Fruit fly (Drosophila melanogaster): Measurements from ENCODE around the gene CG9150.

DNA sequence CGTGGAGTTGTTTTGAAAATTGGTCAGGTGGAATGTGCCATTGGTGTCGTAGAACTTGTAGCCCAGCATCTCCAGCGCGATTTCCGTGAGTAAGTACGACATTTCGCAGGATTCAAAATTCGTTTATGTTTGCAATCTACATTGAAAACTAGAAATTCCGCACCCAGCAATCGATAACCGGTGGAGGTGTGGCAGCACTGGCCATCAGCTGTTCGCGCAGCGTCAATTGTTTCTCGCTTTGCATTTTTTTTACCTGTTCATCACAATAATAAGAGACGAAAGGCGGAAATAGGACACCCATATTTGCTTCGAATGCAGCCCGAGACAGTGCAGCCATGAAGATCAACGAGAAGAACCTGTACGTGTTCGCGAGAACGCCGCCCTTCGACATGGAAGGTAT, 19.9 kb downstream of the CG9150 start, which contains the start of the genes CG34179 and slmo:
- TF ChIP-seq Hr39 (GFP tag; optimal IDR thresholded peaks at IDR 0.05) = no peak
- no peak for TF ChIP-seq CG3032 (tag; optimal IDR thresholded peaks at IDR 0.05)
- TF ChIP-seq CG6163 (GFP tag; IDR thresholded peaks at IDR 0.05) = no peak
- no peak for TF ChIP-seq CG11902 (GFP tag; optimal IDR thresholded peaks at IDR 0.05)
- no peak for TF ChIP-seq CG6854 (GFP tag; optimal IDR thresholded peaks at IDR 0.05)
- no peak for TF ChIP-seq spab (GFP tag; optimal IDR thresholded peaks at IDR 0.05)
- no peak for TF ChIP-seq Eip93F (GFP tag; optimal IDR thresholded peaks at IDR 0.05)
- no peak for TF ChIP-seq Lpt (GFP tag; optimal IDR thresholded peaks at IDR 0.05)
- no peak for TF ChIP-seq acj6 (GFP tag; optimal IDR thresholded peaks at IDR 0.05)
- no peak for TF ChIP-seq CG9139 (GFP tag; optimal IDR thresholded peaks at IDR 0.05)
- no peak for TF ChIP-seq achi (GFP tag; optimal IDR thresholded peaks at IDR 0.05)
- no peak for TF ChIP-seq lz (GFP tag; optimal IDR thresholded peaks at IDR 0.05)
- TF ChIP-seq CG15336 (GFP tag; IDR thresholded peaks at IDR 0.05) = no peak

Data from whole organism, prepupa.